Fruit fly (Drosophila melanogaster): Measurements from ENCODE around the gene CG15628.

CG15628 gene

dm6 chr2L:4856118-4856517 is 34.5 kb downstream of the CG15628 start:
- TF ChIP-seq CG12236 (GFP tag; optimal IDR thresholded peaks at IDR 0.05) (no peak), ap (GFP tag; IDR thresholded peaks at IDR 0.05) (no peak), CG8290 (GFP tag; optimal IDR thresholded peaks at IDR 0.05) (no peak), CG8290 (tag; optimal IDR thresholded peaks at IDR 0.05) (peak in 1 of 2 experiments; percentile 54), Hmr (GFP tag; optimal IDR thresholded peaks at IDR 0.05) (peak; percentile 64), CG11696 (GFP tag; IDR thresholded peaks at IDR 0.05) (peak; percentile 87), CG4820 (GFP tag; optimal IDR thresholded peaks at IDR 0.05) (peak; percentile 6), dpn (GFP tag; optimal IDR thresholded peaks at IDR 0.05) (peak in 1 of 2 experiments; percentile 43), CG32772 (GFP tag; IDR thresholded peaks at IDR 0.05) (peak; percentile 64; the same call in 1 of the 2 replicates), chn (GFP tag; optimal IDR thresholded peaks at IDR 0.05) (peak; percentile 20), CG10274 (GFP tag; optimal IDR thresholded peaks at IDR 0.05) (no peak), NK7.1 (GFP tag; optimal IDR thresholded peaks at IDR 0.05) (no peak), CG18262 (tag; optimal IDR thresholded peaks at IDR 0.05) (peak; percentile 82), CoRest (tag; optimal IDR thresholded peaks at IDR 0.05) (peak; percentile 57), fru (optimal IDR thresholded peaks at IDR 0.05) (no peak), CG2678 (tag; optimal IDR thresholded peaks at IDR 0.05) (peak; percentile 84), dmrt11E (tag; optimal IDR thresholded peaks at IDR 0.05) (peak; percentile 66), CG1024 (GFP tag; IDR thresholded peaks at IDR 0.05) (0 out of 2 replicates have a peak, but pooled peaks have one; percentile 25), CG6175 (GFP tag; IDR thresholded peaks at IDR 0.05) (no peak), CG11398 (GFP tag; optimal IDR thresholded peaks at IDR 0.05) (no peak), HLH3B (GFP tag; IDR thresholded peaks at IDR 0.05) (peak; percentile 65), sc (optimal IDR thresholded peaks at IDR 0.05) (no peak), sc (GFP tag; optimal IDR thresholded peaks at IDR 0.05) (peak; percentile 45), zen (tag; optimal IDR thresholded peaks at IDR 0.05) (peak; percentile 65), CG9437 (GFP tag; optimal IDR thresholded peaks at IDR 0.05) (peak; percentile 50), Rx (GFP tag; IDR thresholded peaks at IDR 0.05) (0 out of 2 replicates have a peak, but pooled peaks have one; percentile 24), pnt (GFP tag; optimal IDR thresholded peaks at IDR 0.05) (peak; percentile 31), otp (GFP tag; IDR thresholded peaks at IDR 0.05) (peak; percentile 65; the same call in 2 of the 3 replicates), dmrt99B (tag; optimal IDR thresholded peaks at IDR 0.05) (peak; percentile 84), croc (GFP tag; conservative IDR thresholded peaks at IDR 0.05) (peak; percentile 42; the same call in 2 of the 3 replicates), MESR4 (GFP tag; optimal IDR thresholded peaks at IDR 0.05) (peak; percentile 1), CG9215 (GFP tag; IDR thresholded peaks at IDR 0.05) (peak; percentile 49), scrt (GFP tag; optimal IDR thresholded peaks at IDR 0.05) (peak; percentile 62), slbo (GFP tag; IDR thresholded peaks at IDR 0.05) (0 out of 2 replicates have a peak, but pooled peaks have one; percentile 37), CG9817 (tag; optimal IDR thresholded peaks at IDR 0.05) (peak; percentile 9), CG2116 (GFP tag; optimal IDR thresholded peaks at IDR 0.05) (no peak), CG9797 (GFP tag; optimal IDR thresholded peaks at IDR 0.05) (no peak), sisA (GFP tag; IDR thresholded peaks at IDR 0.05) (peak; percentile 43; the same call in 1 of the 2 replicates), CG18599 (GFP tag; optimal IDR thresholded peaks at IDR 0.05) (peak; percentile 80), chm (GFP tag; IDR thresholded peaks at IDR 0.05) (peak; percentile 67; the same call in 1 of the 2 replicates), Atf-2 (GFP tag; optimal IDR thresholded peaks at IDR 0.05) (no peak), Awh (GFP tag; IDR thresholded peaks at IDR 0.05) (peak; percentile 61; the same call in 1 of the 2 replicates), gcm2 (GFP tag; optimal IDR thresholded peaks at IDR 0.05) (no peak), pan (optimal IDR thresholded peaks at IDR 0.05) (no peak), pan (GFP tag; optimal IDR thresholded peaks at IDR 0.05 in 1 of 2, IDR thresholded peaks at IDR 0.05 in 1 of 2) (peak in 1 of 2 experiments; percentile 77), CG34376 (GFP tag; optimal IDR thresholded peaks at IDR 0.05) (no peak), Ptx1 (GFP tag; IDR thresholded peaks at IDR 0.05) (peak; percentile 53), nmo (GFP tag; optimal IDR thresholded peaks at IDR 0.05) (peak; percentile 51), Poxn (GFP tag; IDR thresholded peaks at IDR 0.05) (no peak), NC2β (GFP tag; optimal IDR thresholded peaks at IDR 0.05) (no peak), Dll (GFP tag; IDR thresholded peaks at IDR 0.05; ENCODE audit: partially characterized antibody) (no peak), disco-r (GFP tag; optimal IDR thresholded peaks at IDR 0.05) (no peak), br (optimal IDR thresholded peaks at IDR 0.05) (no peak)
